Fruit fly (Drosophila melanogaster) whole organism: ENCODE measurements around the gene CG31533.

Experiments
- CG8478 ChIP-seq: fragments of >200 bp; optimal IDR thresholded peaks from 2 replicates; lab custom pipeline; 2018; ENCODE audit warnings: inconsistent platforms
- Dll ChIP-seq: fragments of >200 bp; optimal IDR thresholded peaks from 2 replicates; lab custom pipeline; 2017
- EcR ChIP-seq, 2 experiments: fragments of >200 bp; optimal IDR thresholded peaks; 2 replicates each; lab custom pipeline; 2017; ENCODE audit warnings: missing biosample characterization in 2 of 2, missing genetic modification characterization in 2 of 2, missing genetic modification reagents in 2 of 2
- pan ChIP-seq: fragments of >200 bp; optimal IDR thresholded peaks from 2 replicates; lab custom pipeline; 2017
- psq ChIP-seq: fragments of >200 bp; optimal IDR thresholded peaks from 2 replicates; lab custom pipeline; 2017
- usp ChIP-seq: fragments of >200 bp; optimal IDR thresholded peaks from 2 replicates; lab custom pipeline; 2017; ENCODE audit warnings: missing biosample characterization, missing genetic modification characterization, mixed read lengths

The CG31533 gene

dm6 chr3R:14157331-14157730 lies at the start of gene CG31533:
Gene CG31533, minus strand, starts transcription at chr3R:14157431.
- TF ChIP-seq CG8478 (lab: Kevin White, UChicago) (no peak), EcR (GFP tag; optimal IDR thresholded peaks at IDR 0.05; lab: Kevin White, UChicago) (no peak), usp (GFP tag; lab: Kevin White, UChicago) (no peak), Dll (lab: Kevin White, UChicago) (no peak), psq (no peak), pan (lab: Kevin White, UChicago) (no peak)

DNA sequence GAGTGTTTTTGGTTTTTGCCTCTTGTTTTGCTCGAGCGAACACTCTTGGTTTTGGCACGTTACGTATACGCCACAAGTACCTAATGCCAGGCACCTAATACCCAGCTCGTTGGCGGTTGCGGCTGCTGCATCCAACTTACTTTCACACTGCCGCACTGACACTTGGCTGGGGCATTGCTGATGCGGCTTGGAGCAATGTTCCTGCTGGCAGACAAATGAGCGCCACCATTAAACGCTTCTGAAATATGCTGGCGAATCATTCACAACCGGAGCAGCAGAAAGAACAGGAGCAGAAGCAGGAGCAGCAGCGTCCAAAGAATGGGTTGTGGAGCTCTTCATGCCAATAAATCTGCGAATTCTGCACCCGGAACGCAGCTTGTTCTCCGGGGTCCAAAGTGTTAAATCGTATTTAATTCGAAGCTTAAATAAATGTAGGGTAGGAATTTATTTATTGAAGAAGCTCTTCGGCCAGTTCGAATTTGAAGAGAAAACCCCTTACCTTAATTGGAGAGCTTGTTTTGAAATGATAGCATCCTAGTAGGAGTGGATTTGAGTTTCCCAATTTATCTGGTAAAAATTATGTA lies 5.0 kb upstream of the CG31533 start, which contains the start of gene CG3199:
TSS of gene CG3199 (plus strand) at position 534 of the 584 bp plus-strand sequence.
- TF ChIP-seq Dll (lab: Kevin White, UChicago) (no peak), CG8478 (lab: Kevin White, UChicago) (no peak)

dm6 chr3R:14160178-14160577 lies 2.9 kb upstream of the CG31533 start, which contains the start of gene CG31327:
Gene CG31327, minus strand, starts transcription at chr3R:14160278.
- no peak for TF ChIP-seq Dll (lab: Kevin White, UChicago)
- no peak for TF ChIP-seq usp (GFP tag; lab: Kevin White, UChicago)
- no peak for TF ChIP-seq psq
- TF ChIP-seq CG8478 (lab: Kevin White, UChicago) = no peak
- TF ChIP-seq EcR (GFP tag; optimal IDR thresholded peaks at IDR 0.05; lab: Kevin White, UChicago) = no peak
- no peak for TF ChIP-seq pan (lab: Kevin White, UChicago)

- TF ChIP-seq usp (GFP tag; lab: Kevin White, UChicago) (no peak), psq (no peak), EcR (GFP tag; optimal IDR thresholded peaks at IDR 0.05; lab: Kevin White, UChicago) (no peak), CG8478 (lab: Kevin White, UChicago) (no peak), Dll (lab: Kevin White, UChicago) (no peak), pan (lab: Kevin White, UChicago) (no peak)
Observed at dm6 chr3R:14154341-14154740, 2.9 kb downstream of the CG31533 start, which contains the start of gene CG44215. Gene CG44215, minus strand, starts transcription at chr3R:14154441.

dm6 chr3R:14153729-14154128 lies 3.5 kb downstream of the CG31533 start, which contains the start of gene Recs1:
Gene Recs1, minus strand, starts transcription at chr3R:14153829.
- no peak for TF ChIP-seq CG8478 (lab: Kevin White, UChicago)
- TF ChIP-seq usp (GFP tag; lab: Kevin White, UChicago) = no peak
- TF ChIP-seq pan (lab: Kevin White, UChicago) = no peak
- no peak for TF ChIP-seq Dll (lab: Kevin White, UChicago)
- TF ChIP-seq EcR (GFP tag; optimal IDR thresholded peaks at IDR 0.05; lab: Kevin White, UChicago) = no peak
- TF ChIP-seq psq = no peak

- TF ChIP-seq usp (GFP tag; lab: Kevin White, UChicago) (no peak), CG8478 (lab: Kevin White, UChicago) (no peak)
Observed at dm6 chr3R:14152550-14152949, 4.7 kb downstream of the CG31533 start, which contains the start of gene CG42500. Gene CG42500, minus strand, starts transcription at chr3R:14152650.

DNA sequence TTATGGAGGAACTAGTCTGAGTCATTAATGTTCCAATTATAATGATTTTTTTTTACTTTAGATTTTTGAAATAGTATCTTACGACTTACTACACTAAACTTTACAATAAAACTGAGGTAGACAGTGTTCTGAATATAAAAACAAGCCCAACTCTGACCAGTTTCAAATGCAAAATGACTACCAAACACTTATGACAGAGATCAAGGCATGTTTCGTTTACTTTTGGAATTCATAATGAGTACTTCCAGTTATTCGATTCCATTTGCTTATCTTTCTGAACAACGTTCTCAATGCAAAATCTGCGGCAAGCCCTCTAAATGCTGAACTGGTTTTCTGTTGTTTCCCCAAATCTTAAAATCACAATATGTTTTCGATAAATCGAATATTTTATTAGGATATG lies 5.4 kb downstream of the CG31533 start, which contains the start of gene CG14355:
TSS of gene CG14355 (minus strand) at position 101 of the 400 bp plus-strand sequence.
- TF ChIP-seq pan (lab: Kevin White, UChicago) (no peak), usp (GFP tag; lab: Kevin White, UChicago) (no peak), Dll (lab: Kevin White, UChicago) (no peak), CG8478 (lab: Kevin White, UChicago) (no peak), EcR (GFP tag; optimal IDR thresholded peaks at IDR 0.05; lab: Kevin White, UChicago) (no peak), psq (no peak)

DNA sequence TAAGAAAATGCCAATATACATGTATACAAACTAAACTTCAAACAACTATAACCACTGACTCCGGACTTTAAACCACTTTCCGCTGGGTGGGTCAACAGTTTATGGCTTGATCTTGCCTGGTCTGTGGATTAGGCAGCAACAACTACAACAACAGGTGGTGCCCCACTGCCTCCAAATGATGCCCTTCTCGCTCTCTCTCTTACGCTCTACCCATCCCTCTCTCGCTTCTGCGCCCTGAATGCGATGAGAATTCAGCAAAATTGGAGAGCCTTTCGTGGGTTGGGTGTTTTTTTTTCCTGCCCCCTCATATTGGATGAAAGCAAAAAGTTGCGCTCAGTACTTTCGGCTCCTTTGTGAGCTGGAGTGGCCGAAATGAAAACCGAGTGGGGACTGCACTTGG lies 16.3 kb downstream of the CG31533 start:
- TF ChIP-seq pan (lab: Kevin White, UChicago) (no peak), Dll (lab: Kevin White, UChicago) (no peak), CG8478 (lab: Kevin White, UChicago) (no peak), psq (no peak), usp (GFP tag; lab: Kevin White, UChicago) (no peak), EcR (GFP tag; optimal IDR thresholded peaks at IDR 0.05; lab: Kevin White, UChicago) (no peak)

DNA sequence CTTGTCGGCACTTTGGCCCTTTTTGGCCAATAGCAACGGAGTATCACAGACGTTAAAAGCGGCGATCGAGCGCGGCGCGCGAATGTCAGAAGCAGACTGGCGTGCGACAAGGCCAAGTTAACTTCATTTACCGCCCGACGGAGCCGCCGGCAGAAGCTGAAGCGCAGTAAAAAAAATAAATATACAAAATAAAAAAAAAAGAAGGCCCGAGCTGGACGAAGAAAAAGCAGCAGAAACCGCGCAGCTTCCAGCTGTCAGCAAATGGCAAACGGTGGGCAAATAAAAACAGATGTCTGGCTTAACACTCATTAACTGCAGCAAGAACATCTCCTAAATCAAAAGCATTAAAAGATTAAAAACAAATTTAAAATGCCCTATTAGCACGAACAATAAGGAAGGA lies 25.3 kb downstream of the CG31533 start, which contains the start of gene CG14356:
TSS of gene CG14356 (minus strand) at position 101 of the 400 bp plus-strand sequence.
- TF ChIP-seq pan (lab: Kevin White, UChicago) (no peak), Dll (lab: Kevin White, UChicago) (no peak), psq (no peak), EcR (GFP tag; optimal IDR thresholded peaks at IDR 0.05; lab: Kevin White, UChicago) (no peak), usp (GFP tag; lab: Kevin White, UChicago) (no peak)

DNA sequence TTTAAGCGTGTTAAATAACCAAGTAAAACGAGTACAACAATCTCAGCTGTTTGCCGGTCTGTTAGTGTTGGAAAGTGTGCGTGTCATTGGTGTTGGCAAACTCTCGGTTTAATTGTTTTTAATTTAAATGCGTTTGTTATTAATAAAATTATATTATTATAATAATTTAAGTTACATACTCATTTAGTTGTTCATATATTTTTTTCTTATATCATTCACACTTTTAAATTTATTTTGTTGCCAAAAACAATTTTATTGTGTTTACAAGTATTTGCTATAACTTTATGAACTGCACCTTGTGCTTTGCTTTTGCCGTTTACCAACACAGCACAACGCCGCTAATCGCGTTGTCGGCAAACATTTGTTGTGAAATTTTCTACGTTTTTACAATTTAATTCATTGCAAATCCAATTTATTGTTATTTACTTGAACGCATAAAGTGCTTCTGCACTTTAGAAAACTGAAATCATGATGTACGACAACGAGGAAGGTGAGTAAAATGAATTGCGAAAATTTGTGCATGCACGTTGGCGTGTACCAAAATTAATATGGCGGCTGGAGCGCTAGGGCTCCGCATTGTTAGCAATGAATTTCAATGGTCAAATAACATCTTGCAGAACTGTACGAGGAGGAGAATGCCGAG lies 31.6 kb downstream of the CG31533 start, which contains the start of the genes 140up and Polr2B:
TSS of gene 140up (minus strand) at position 70 of the 643 bp plus-strand sequence.
TSS of gene Polr2B (plus strand) at position 313 of the 643 bp plus-strand sequence.
- TF ChIP-seq EcR (GFP tag; optimal IDR thresholded peaks at IDR 0.05; lab: Kevin White, UChicago) = no peak
- no peak for TF ChIP-seq Dll (lab: Kevin White, UChicago)
- no peak for TF ChIP-seq pan (lab: Kevin White, UChicago)
- no peak for TF ChIP-seq usp (GFP tag; lab: Kevin White, UChicago)
- no peak for TF ChIP-seq CG8478 (lab: Kevin White, UChicago)
- TF ChIP-seq psq = no peak

dm6 chr3R:14122347-14122812 lies 34.9 kb downstream of the CG31533 start, which contains the start of the genes Abi and twf:
Gene Abi, minus strand, starts transcription at chr3R:14122420.
Gene twf, plus strand, starts transcription at chr3R:14122654.
- TF ChIP-seq usp (GFP tag; lab: Kevin White, UChicago) (no peak), EcR (GFP tag; optimal IDR thresholded peaks at IDR 0.05; lab: Kevin White, UChicago) (no peak), pan (lab: Kevin White, UChicago) (no peak), psq (no peak), CG8478 (lab: Kevin White, UChicago) (no peak), Dll (lab: Kevin White, UChicago) (no peak)
